Worm (Caenorhabditis elegans) whole organism, L3 larva: ENCODE data around the gene C06A12.3.

Experiments
- ama-1 ChIP-seq: fragments of 150-350 bp; optimal IDR thresholded peaks from 2 replicates; lab custom pipeline; 2018
- fkh-2 ChIP-seq: fragments of 150-350 bp; optimal IDR thresholded peaks from 2 replicates; lab custom pipeline; 2014; ENCODE audit warnings: missing biosample characterization, missing genetic modification reagents, missing genetic modification characterization
- nhr-237 ChIP-seq: fragments of 150-350 bp; optimal IDR thresholded peaks from 2 replicates; lab custom pipeline; 2014; ENCODE audit warnings: missing biosample characterization, missing genetic modification characterization
- nhr-76 ChIP-seq: fragments of 150-350 bp; sonication (generic microtip); optimal IDR thresholded peaks from 5 replicates; lab custom pipeline; 2014; ENCODE audit warnings: missing biosample characterization, missing genetic modification characterization
- snpc-4 ChIP-seq: fragments of 150-350 bp; optimal IDR thresholded peaks from 2 replicates; lab custom pipeline; 2014; ENCODE audit warnings: missing biosample characterization, missing genetic modification characterization
- unc-62 ChIP-seq: fragments of 150-350 bp; sonication (generic microtip); optimal IDR thresholded peaks from 4 replicates; lab custom pipeline; 2014; ENCODE audit warnings: missing biosample characterization, missing genetic modification reagents, missing genetic modification characterization

DNA sequence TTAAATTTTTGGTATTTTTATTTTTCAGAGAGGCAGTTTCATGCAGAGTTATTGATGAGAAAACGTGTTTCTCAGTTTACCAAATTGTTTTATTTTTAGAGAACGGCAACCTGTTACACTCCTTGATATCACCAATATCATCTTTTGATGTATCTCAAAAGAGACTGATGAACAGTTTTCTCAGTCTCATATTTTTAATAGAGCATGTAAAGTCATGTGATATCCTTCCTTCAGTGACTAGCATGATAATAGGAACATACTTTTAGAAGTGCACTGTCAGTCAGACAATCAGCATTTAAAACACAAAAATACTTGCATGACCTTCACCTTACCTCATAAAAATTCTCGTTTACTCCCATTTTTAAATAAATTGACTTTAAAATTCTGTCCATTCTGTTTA is 15.0 kb downstream of the C06A12.3 start, which contains the start of gene F11E6.11:
- no peak for TF ChIP-seq unc-62 (GFP tag; lab: Kevin White, UChicago)
- no peak for TF ChIP-seq nhr-76 (tag; lab: Kevin White, UChicago)
- no peak for TF ChIP-seq snpc-4 (tag; lab: Kevin White, UChicago)
- no peak for TF ChIP-seq nhr-237
- no peak for TF ChIP-seq fkh-2 (tag; lab: Kevin White, UChicago)
- no peak for TF ChIP-seq ama-1 (lab: Kevin White, UChicago)
